Fruit fly (Drosophila melanogaster): ENCODE data around the gene Ask1.

Ask1 gene

DNA sequence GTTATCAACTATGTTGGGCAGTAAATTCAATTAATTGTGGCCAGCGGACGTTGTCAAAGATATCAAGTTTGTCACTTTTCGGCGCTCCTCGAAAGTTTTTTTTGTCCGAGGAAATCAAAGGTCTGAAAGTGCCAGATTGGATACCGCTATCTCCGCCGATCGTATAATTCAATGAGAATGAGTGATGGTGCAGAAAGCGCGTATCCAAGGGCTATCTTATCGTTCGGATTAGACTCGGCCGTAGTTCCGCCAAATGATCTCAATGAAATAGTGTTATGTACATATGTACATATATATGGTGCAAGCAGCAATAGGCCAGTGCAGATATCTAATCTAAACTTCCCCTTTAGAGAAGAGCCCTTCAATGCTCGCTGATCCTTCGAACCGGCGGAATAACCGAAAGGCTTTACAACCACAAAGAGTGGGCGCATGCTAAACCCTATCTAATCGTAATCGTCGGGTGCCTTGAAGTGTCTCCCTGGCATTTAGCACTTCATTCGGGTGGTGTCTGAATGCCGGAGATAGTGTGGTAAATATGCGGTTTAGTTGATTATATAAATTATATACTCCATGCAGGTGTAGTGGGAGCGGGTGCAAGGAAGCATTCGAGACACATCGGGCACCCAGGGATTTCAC, 6.3 kb upstream of the Ask1 start:
- no peak for TF ChIP-seq CG17806 (tag; optimal IDR thresholded peaks at IDR 0.05)
- TF ChIP-seq gl (tag; optimal IDR thresholded peaks at IDR 0.05), result no peak
- no peak for TF ChIP-seq rn (GFP tag; IDR thresholded peaks at IDR 0.05)
- TF ChIP-seq Ets98B (GFP tag; IDR thresholded peaks at IDR 0.05), result no peak
- no peak for TF ChIP-seq Snoo (tag; optimal IDR thresholded peaks at IDR 0.05)
- no peak for TF ChIP-seq EcR (GFP tag; optimal IDR thresholded peaks at IDR 0.05)
- no peak for TF ChIP-seq D1 (tag; optimal IDR thresholded peaks at IDR 0.05)
- TF ChIP-seq CG4496 (GFP tag; IDR thresholded peaks at IDR 0.05), result no peak
- no peak for TF ChIP-seq CG12605 (GFP tag; IDR thresholded peaks at IDR 0.05)
- no peak for TF ChIP-seq CG15710 (tag; optimal IDR thresholded peaks at IDR 0.05)
- TF ChIP-seq CG13204 (GFP tag; optimal IDR thresholded peaks at IDR 0.05), result no peak
- no peak for TF ChIP-seq CG8159 (tag; optimal IDR thresholded peaks at IDR 0.05)
- TF ChIP-seq CG10348 (GFP tag; IDR thresholded peaks at IDR 0.05), result no peak
- TF ChIP-seq CG9948 (tag; optimal IDR thresholded peaks at IDR 0.05), result no peak

DNA sequence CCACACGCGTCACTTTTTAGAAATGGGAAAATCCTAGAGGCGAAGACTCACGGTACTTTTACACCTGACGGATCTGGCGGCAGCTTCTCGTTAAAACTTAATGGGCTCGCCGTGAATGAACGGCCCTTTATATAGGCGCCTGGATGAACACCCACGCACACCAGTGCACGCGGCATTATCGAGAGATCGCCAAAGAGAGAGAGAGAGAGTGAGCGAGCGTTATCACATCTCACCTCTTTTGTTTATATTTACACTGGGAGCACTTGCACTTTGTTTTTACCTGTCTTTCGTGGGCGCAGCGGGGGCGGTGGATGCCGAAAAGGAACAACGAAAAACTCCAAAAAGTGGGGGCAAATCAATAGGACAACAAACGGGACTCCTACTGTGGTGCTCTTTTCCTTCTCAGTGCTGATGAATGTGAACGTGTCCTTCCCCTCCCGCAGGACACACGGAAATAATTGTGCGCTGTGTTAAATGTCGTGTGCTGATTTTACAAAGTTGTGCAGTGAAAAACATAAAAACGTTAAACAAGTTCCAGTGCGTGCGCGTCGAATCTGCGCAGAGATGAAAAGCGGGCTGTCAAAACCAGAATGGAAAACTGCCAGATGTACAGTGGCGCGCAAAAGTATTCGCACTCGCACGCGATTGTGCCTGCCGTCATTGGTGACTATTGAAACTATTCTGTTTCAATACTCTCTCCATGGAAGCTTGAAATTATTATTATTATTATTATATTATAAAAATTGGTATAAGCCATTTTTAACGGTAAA, 4.2 kb upstream of the Ask1 start, which contains the start of gene Mrp5:
Gene Mrp5, minus strand, starts transcription at position 561 of the 770 bp plus-strand sequence.
- TF ChIP-seq fd96Ca (GFP tag; IDR thresholded peaks at IDR 0.05) (peak; percentile 51; the same call in 1 of the 3 replicates), Pif1A (GFP tag; optimal IDR thresholded peaks at IDR 0.05) (peak; percentile 23), CG13204 (GFP tag; optimal IDR thresholded peaks at IDR 0.05) (peak; percentile 40), CG12605 (GFP tag; IDR thresholded peaks at IDR 0.05) (no peak), gl (tag; optimal IDR thresholded peaks at IDR 0.05) (peak; percentile 60), CG34367 (tag; optimal IDR thresholded peaks at IDR 0.05) (no peak), Ets98B (GFP tag; IDR thresholded peaks at IDR 0.05) (no peak), CG15710 (tag; optimal IDR thresholded peaks at IDR 0.05) (peak; percentile 12), Pif1B (GFP tag; optimal IDR thresholded peaks at IDR 0.05) (peak; percentile 46), Snoo (tag; optimal IDR thresholded peaks at IDR 0.05) (peak; percentile 21), CG8159 (tag; optimal IDR thresholded peaks at IDR 0.05) (peak; percentile 36), CG8301 (tag; optimal IDR thresholded peaks at IDR 0.05) (peak; percentile 36), EcR (GFP tag; optimal IDR thresholded peaks at IDR 0.05) (peak; percentile 58), CG4496 (GFP tag; IDR thresholded peaks at IDR 0.05) (peak; percentile 80), CG9948 (tag; optimal IDR thresholded peaks at IDR 0.05) (no peak), CG14655 (GFP tag; optimal IDR thresholded peaks at IDR 0.05) (no peak), CG17806 (tag; optimal IDR thresholded peaks at IDR 0.05) (peak; percentile 19), CG32121 (GFP tag; IDR thresholded peaks at IDR 0.05) (no peak), CG10348 (GFP tag; IDR thresholded peaks at IDR 0.05) (no peak)

- peak; percentile 1 for TF ChIP-seq CG15710 (tag; optimal IDR thresholded peaks at IDR 0.05)
- TF ChIP-seq CG8159 (tag; optimal IDR thresholded peaks at IDR 0.05), result peak; percentile 34
- peak; percentile 36 for TF ChIP-seq Pif1B (GFP tag; optimal IDR thresholded peaks at IDR 0.05)
- no peak for TF ChIP-seq D1 (tag; optimal IDR thresholded peaks at IDR 0.05)
- peak; percentile 2 for TF ChIP-seq CG17806 (tag; optimal IDR thresholded peaks at IDR 0.05)
- TF ChIP-seq Snoo (tag; optimal IDR thresholded peaks at IDR 0.05), result no peak
- peak; percentile 66 for TF ChIP-seq CG12605 (GFP tag; IDR thresholded peaks at IDR 0.05)
- no peak; the same call in 1 of the 2 replicates for TF ChIP-seq Ets98B (GFP tag; IDR thresholded peaks at IDR 0.05)
- TF ChIP-seq Pif1A (GFP tag; optimal IDR thresholded peaks at IDR 0.05), result peak; percentile 38
- TF ChIP-seq CG4496 (GFP tag; IDR thresholded peaks at IDR 0.05), result peak; percentile 55; the same call in 2 of the 3 replicates
- TF ChIP-seq gl (tag; optimal IDR thresholded peaks at IDR 0.05), result peak; percentile 85
- TF ChIP-seq CG32121 (GFP tag; IDR thresholded peaks at IDR 0.05), result 0 out of 2 replicates have a peak, but pooled peaks have one; percentile 16
- peak; percentile 51 for TF ChIP-seq CG13204 (GFP tag; optimal IDR thresholded peaks at IDR 0.05)
- no peak for TF ChIP-seq rn (GFP tag; IDR thresholded peaks at IDR 0.05)
- peak; percentile 29 for TF ChIP-seq CG34367 (tag; optimal IDR thresholded peaks at IDR 0.05)
- TF ChIP-seq CG8301 (tag; optimal IDR thresholded peaks at IDR 0.05), result peak; percentile 34
Observed at dm6 chr3R:19877427-19878076, 2.0 kb upstream of the Ask1 start, which contains the start of the genes CG17186 and Arc42. CG17186 (minus strand) TSS chr3R:19877514. Arc42 (plus strand) TSS chr3R:19877737.

dm6 chr3R:19880431-19880939, 966 bp downstream of the Ask1 start:
- TF ChIP-seq CG8159 (tag; optimal IDR thresholded peaks at IDR 0.05) (peak; percentile 22), CG15710 (tag; optimal IDR thresholded peaks at IDR 0.05) (peak; percentile 24), Pif1B (GFP tag; optimal IDR thresholded peaks at IDR 0.05) (no peak), Pif1A (GFP tag; optimal IDR thresholded peaks at IDR 0.05) (no peak), CG17806 (tag; optimal IDR thresholded peaks at IDR 0.05) (peak; percentile 16), rn (GFP tag; IDR thresholded peaks at IDR 0.05) (no peak), CG12605 (GFP tag; IDR thresholded peaks at IDR 0.05) (no peak), EcR (GFP tag; optimal IDR thresholded peaks at IDR 0.05) (no peak), D1 (tag; optimal IDR thresholded peaks at IDR 0.05) (no peak), CG9948 (tag; optimal IDR thresholded peaks at IDR 0.05) (no peak), Snoo (tag; optimal IDR thresholded peaks at IDR 0.05) (peak; percentile 33), CG10348 (GFP tag; IDR thresholded peaks at IDR 0.05) (no peak), fd96Ca (GFP tag; IDR thresholded peaks at IDR 0.05) (peak; percentile 51), gl (tag; optimal IDR thresholded peaks at IDR 0.05) (no peak), CG14655 (GFP tag; optimal IDR thresholded peaks at IDR 0.05) (no peak), Ets98B (GFP tag; IDR thresholded peaks at IDR 0.05) (peak; percentile 35; the same call in 1 of the 2 replicates), CG4496 (GFP tag; IDR thresholded peaks at IDR 0.05) (peak; percentile 41; the same call in 1 of the 3 replicates), CG34367 (tag; optimal IDR thresholded peaks at IDR 0.05) (no peak), CG32121 (GFP tag; IDR thresholded peaks at IDR 0.05) (peak; percentile 60; the same call in 1 of the 2 replicates), CG13204 (GFP tag; optimal IDR thresholded peaks at IDR 0.05) (no peak), CG8301 (tag; optimal IDR thresholded peaks at IDR 0.05) (no peak)

Measured in whole organism, pupa.